Fruit fly (Drosophila melanogaster): ENCODE data around the gene Prestin.

The Prestin gene

DNA sequence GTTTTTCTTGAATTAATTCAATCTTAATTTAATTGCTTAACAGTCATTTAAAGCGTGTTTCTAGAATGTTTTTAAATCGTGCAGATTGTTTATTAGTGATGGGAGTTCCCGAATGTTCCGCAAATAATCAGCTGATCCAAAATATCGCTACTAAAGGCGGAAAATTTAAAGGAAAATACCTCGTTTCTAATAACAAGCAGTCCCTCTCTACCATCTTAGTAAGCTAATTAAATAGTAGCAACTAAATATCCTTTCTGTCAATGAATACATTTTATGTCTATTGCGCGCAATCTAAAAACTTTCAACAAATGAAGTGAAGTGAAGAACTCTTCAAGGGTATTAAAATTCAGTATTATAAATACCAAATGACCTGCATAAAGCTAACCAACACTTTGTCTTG lies 4.8 kb upstream of the Prestin start, which contains the start of gene CG5290 (continued):
- TF ChIP-seq CG8281 (tag; optimal IDR thresholded peaks at IDR 0.05), result no peak
- no peak for TF ChIP-seq rib (GFP tag; IDR thresholded peaks at IDR 0.05)
- TF ChIP-seq sug (tag; optimal IDR thresholded peaks at IDR 0.05), result peak; percentile 3
- TF ChIP-seq gfzf (GFP tag; optimal IDR thresholded peaks at IDR 0.05), result peak; percentile 55
- TF ChIP-seq Sry-δ (GFP tag; optimal IDR thresholded peaks at IDR 0.05), result peak; percentile 91
- TF ChIP-seq eyg (GFP tag; optimal IDR thresholded peaks at IDR 0.05), result no peak
- no peak for TF ChIP-seq Ravus (GFP tag; IDR thresholded peaks at IDR 0.05)
- TF ChIP-seq Scr (GFP tag; IDR thresholded peaks at IDR 0.05; ENCODE audit: partially characterized antibody), result peak; percentile 77
- peak; percentile 17 for TF ChIP-seq CHES-1-like (GFP tag; optimal IDR thresholded peaks at IDR 0.05)
- TF ChIP-seq CG16813 (GFP tag; IDR thresholded peaks at IDR 0.05; ENCODE audit: partially characterized antibody), result peak; percentile 66
- TF ChIP-seq Dp (GFP tag; optimal IDR thresholded peaks at IDR 0.05), result peak; percentile 95
- no peak for TF ChIP-seq sens-2 (GFP tag; IDR thresholded peaks at IDR 0.05)
- TF ChIP-seq CG3838 (GFP tag; optimal IDR thresholded peaks at IDR 0.05), result no peak
- no peak for TF ChIP-seq CG12071 (GFP tag; optimal IDR thresholded peaks at IDR 0.05)
- no peak for TF ChIP-seq CG5953 (GFP tag; IDR thresholded peaks at IDR 0.05)
- TF ChIP-seq Ets97D (GFP tag; optimal IDR thresholded peaks at IDR 0.05), result peak; percentile 43
- no peak for TF ChIP-seq Stat92E (GFP tag; optimal IDR thresholded peaks at IDR 0.05)
- TF ChIP-seq CG7556 (GFP tag; optimal IDR thresholded peaks at IDR 0.05), result no peak
- no peak for TF ChIP-seq p53 (GFP tag; optimal IDR thresholded peaks at IDR 0.05)
- TF ChIP-seq CG8924 (tag; optimal IDR thresholded peaks at IDR 0.05), result no peak
- no peak; the same call in 1 of the 2 replicates for TF ChIP-seq amos (GFP tag; IDR thresholded peaks at IDR 0.05; ENCODE audit: partially characterized antibody)
- no peak for TF ChIP-seq CG7928 (GFP tag; optimal IDR thresholded peaks at IDR 0.05)
- TF ChIP-seq CG4617 (GFP tag; optimal IDR thresholded peaks at IDR 0.05; ENCODE audit: borderline replicate concordance), result peak; percentile 7
- TF ChIP-seq CG18619 (GFP tag; optimal IDR thresholded peaks at IDR 0.05), result no peak
- peak; percentile 58; the same call in 2 of the 3 replicates for TF ChIP-seq knrl (GFP tag; IDR thresholded peaks at IDR 0.05; ENCODE audit: partially characterized antibody)
- TF ChIP-seq CG14441 (GFP tag; IDR thresholded peaks at IDR 0.05), result no peak
- TF ChIP-seq tio (GFP tag; optimal IDR thresholded peaks at IDR 0.05), result no peak
- no peak for TF ChIP-seq B-H1 (GFP tag; IDR thresholded peaks at IDR 0.05)
- no peak for TF ChIP-seq Elba2 (GFP tag; optimal IDR thresholded peaks at IDR 0.05)
- no peak for TF ChIP-seq onecut (GFP tag; IDR thresholded peaks at IDR 0.05)
- TF ChIP-seq CG10959 (GFP tag; IDR thresholded peaks at IDR 0.05), result no peak
- TF ChIP-seq pzg (GFP tag; optimal IDR thresholded peaks at IDR 0.05), result peak; percentile 71
- TF ChIP-seq CG10147 (GFP tag; optimal IDR thresholded peaks at IDR 0.05), result no peak
- TF ChIP-seq CG2116 (GFP tag; optimal IDR thresholded peaks at IDR 0.05), result peak; percentile 59
- no peak for TF ChIP-seq CG6272 (GFP tag; IDR thresholded peaks at IDR 0.05)
- no peak for TF ChIP-seq grn (GFP tag; optimal IDR thresholded peaks at IDR 0.05)
- TF ChIP-seq CG10979 (tag; optimal IDR thresholded peaks at IDR 0.05), result no peak
- TF ChIP-seq lab (GFP tag; optimal IDR thresholded peaks at IDR 0.05), result peak; percentile 55
- no peak for TF ChIP-seq pb (GFP tag; optimal IDR thresholded peaks at IDR 0.05)
- no peak for TF ChIP-seq CG10543 (GFP tag; optimal IDR thresholded peaks at IDR 0.05)
- TF ChIP-seq CG4820 (GFP tag; optimal IDR thresholded peaks at IDR 0.05), result peak; percentile 1
- peak; percentile 88 for TF ChIP-seq CG3995 (GFP tag; optimal IDR thresholded peaks at IDR 0.05)
- no peak for TF ChIP-seq usp (GFP tag; optimal IDR thresholded peaks at IDR 0.05)
- no peak for TF ChIP-seq gcm2 (GFP tag; optimal IDR thresholded peaks at IDR 0.05)
- no peak for TF ChIP-seq emc (GFP tag; optimal IDR thresholded peaks at IDR 0.05)
- TF ChIP-seq jing (GFP tag; optimal IDR thresholded peaks at IDR 0.05), result no peak
- TF ChIP-seq CG5245 (GFP tag; optimal IDR thresholded peaks at IDR 0.05), result no peak
- TF ChIP-seq Lim3 (GFP tag; IDR thresholded peaks at IDR 0.05), result no peak
- no peak for TF ChIP-seq CG6689 (GFP tag; IDR thresholded peaks at IDR 0.05)
- TF ChIP-seq CG14860 (GFP tag; IDR thresholded peaks at IDR 0.05; ENCODE audit: partially characterized antibody), result peak; percentile 18; the same call in 1 of the 3 replicates
- TF ChIP-seq CG17186 (GFP tag; optimal IDR thresholded peaks at IDR 0.05), result no peak
